Worm (Caenorhabditis elegans) whole organism, mixed stage, embryonic: ENCODE results near the gene F56D6.21.

Source experiments
- blmp-1 ChIP-seq: fragments of 150-350 bp; optimal IDR thresholded peaks from 2 replicates; lab custom pipeline; 2014; ENCODE audit warnings: missing biosample characterization, missing genetic modification characterization
- cnd-1 ChIP-seq: fragments of 200-800 bp; sonication (Bioruptor generic); optimal IDR thresholded peaks from 2 replicates; lab custom pipeline; 2018; ENCODE audit warnings: mild to moderate bottlenecking, missing genetic modification characterization, missing compliant biosample characterization
- elt-1 ChIP-seq: sonication (generic microtip); optimal IDR thresholded peaks from 2 replicates; lab custom pipeline; 2017; ENCODE audit warnings: missing genetic modification characterization, mild to moderate bottlenecking, missing compliant biosample characterization, antibody characterized with exemption, moderate library complexity, borderline replicate concordance; ENCODE audit not compliant: insufficient read depth
- snpc-4 ChIP-seq: fragments of 150-350 bp; optimal IDR thresholded peaks from 2 replicates; lab custom pipeline; 2014; ENCODE audit warnings: missing biosample characterization, missing genetic modification characterization
- unc-39 ChIP-seq: fragments of 150-350 bp; optimal IDR thresholded peaks from 2 replicates; lab custom pipeline; 2014; ENCODE audit warnings: missing biosample characterization, missing genetic modification characterization
- ztf-11 ChIP-seq: fragments of 150-350 bp; optimal IDR thresholded peaks from 2 replicates; lab custom pipeline; 2014; ENCODE audit warnings: missing biosample characterization, missing genetic modification characterization

ce11 chrIV:3909114-3909513 lies 4.4 kb downstream of the F56D6.21 start, which contains the start of gene F56D6.13:
- TF ChIP-seq elt-1 (tag; lab: Kevin White, UChicago), result no peak
- TF ChIP-seq unc-39 (tag; lab: Kevin White, UChicago), result no peak
- no peak for TF ChIP-seq blmp-1 (tag; lab: Kevin White, UChicago)
- TF ChIP-seq ztf-11 (tag; lab: Kevin White, UChicago), result no peak
- TF ChIP-seq cnd-1 (tag; lab: Kevin White, UChicago), result no peak
- TF ChIP-seq snpc-4 (tag; lab: Kevin White, UChicago), result no peak
